Fruit fly (Drosophila melanogaster) whole organism, embryonic: ENCODE measurements around the gene Bfc.

Experiments used
- CG11093 ChIP-seq: fragments of 200-800 bp; sonication (Bioruptor generic); IDR thresholded peaks from 3 replicates; pipeline ENCODE4 v1.3.6; 2022; ENCODE audit warnings: missing biosample characterization, missing genetic modification characterization
- CG11247 ChIP-seq: fragments of 200-800 bp; sonication (Bioruptor generic); IDR thresholded peaks from 2 replicates; pipeline ENCODE4 v1.3.6; 2022; ENCODE audit warnings: missing biosample characterization, missing genetic modification characterization
- CG14050 ChIP-seq: fragments of 200-800 bp; sonication (Bioruptor generic); IDR thresholded peaks from 3 replicates; pipeline ENCODE4 v1.3.6; 2022; ENCODE audit warnings: missing biosample characterization, missing genetic modification characterization
- CG16779 ChIP-seq: fragments of 200-800 bp; sonication (Bioruptor generic); IDR thresholded peaks from 2 replicates; pipeline ENCODE4 v1.3.6; 2022; ENCODE audit warnings: missing biosample characterization, missing genetic modification characterization
- CG17612 ChIP-seq: fragments of 200-800 bp; sonication (Bioruptor generic); IDR thresholded peaks from 2 replicates; pipeline ENCODE4 v1.3.6; 2022; ENCODE audit warnings: missing biosample characterization, missing genetic modification characterization
- CG18599 ChIP-seq: fragments of 200-800 bp; sonication (Bioruptor generic); optimal IDR thresholded peaks from 3 replicates; lab custom pipeline; 2017; ENCODE audit warnings: missing biosample characterization, missing genetic modification characterization, mild to moderate bottlenecking, moderate library complexity, missing genetic modification reagents
- CG2199 ChIP-seq: fragments of 200-800 bp; sonication (Bioruptor generic); IDR thresholded peaks from 3 replicates; pipeline ENCODE4 v1.3.6; 2022; ENCODE audit warnings: missing biosample characterization, missing genetic modification characterization
- CG2712 ChIP-seq: fragments of 200-800 bp; optimal IDR thresholded peaks from 3 replicates; lab custom pipeline; 2019; ENCODE audit warnings: missing biosample characterization, mild to moderate bottlenecking, missing genetic modification characterization, moderate library complexity
- CG31441 ChIP-seq: fragments of 200-800 bp; sonication (Bioruptor generic); IDR thresholded peaks from 2 replicates; pipeline ENCODE4 v1.3.6; 2022; ENCODE audit warnings: missing biosample characterization, missing genetic modification characterization
- CG3163 ChIP-seq: fragments of 200-800 bp; sonication (Bioruptor generic); optimal IDR thresholded peaks from 3 replicates; lab custom pipeline; 2016; ENCODE audit warnings: missing biosample characterization, missing genetic modification characterization
- CG32532 ChIP-seq: fragments of 200-800 bp; sonication (Bioruptor generic); IDR thresholded peaks from 2 replicates; pipeline ENCODE4 v1.3.6; 2022; ENCODE audit warnings: missing biosample characterization, missing genetic modification characterization
- CG34224 ChIP-seq: fragments of 200-800 bp; sonication (Bioruptor generic); IDR thresholded peaks from 3 replicates; pipeline ENCODE4 v1.3.6; 2022; ENCODE audit warnings: missing biosample characterization, missing genetic modification characterization; ENCODE audit not compliant: partially characterized antibody
- CG4328 ChIP-seq: fragments of 200-800 bp; sonication (Bioruptor generic); optimal IDR thresholded peaks from 3 replicates; lab custom pipeline; 2017; ENCODE audit warnings: missing biosample characterization, missing genetic modification reagents, missing genetic modification characterization
- CG4617 ChIP-seq: fragments of 200-800 bp; sonication (Bioruptor generic); optimal IDR thresholded peaks from 3 replicates; lab custom pipeline; 2016; ENCODE audit warnings: missing biosample characterization, missing genetic modification characterization, borderline replicate concordance
- CG4730 ChIP-seq: fragments of 200-800 bp; sonication (Bioruptor generic); IDR thresholded peaks from 2 replicates; pipeline ENCODE4 v1.3.6; 2022; ENCODE audit warnings: missing biosample characterization, missing genetic modification characterization
- CG7839 ChIP-seq: fragments of 200-800 bp; sonication (Bioruptor generic); optimal IDR thresholded peaks from 3 replicates; lab custom pipeline; 2018; ENCODE audit warnings: missing biosample characterization, mild to moderate bottlenecking, missing genetic modification characterization, moderate library complexity
- CG8089 ChIP-seq: fragments of 200-800 bp; sonication (Bioruptor generic); optimal IDR thresholded peaks from 3 replicates; lab custom pipeline; 2016; ENCODE audit warnings: missing biosample characterization, missing genetic modification characterization
- CG8359 ChIP-seq: fragments of 200-800 bp; sonication (Bioruptor generic); optimal IDR thresholded peaks from 2 replicates; lab custom pipeline; 2017; ENCODE audit warnings: missing biosample characterization, mild to moderate bottlenecking, missing genetic modification characterization, borderline replicate concordance
- CG9797 ChIP-seq: fragments of 200-800 bp; sonication (Bioruptor generic); optimal IDR thresholded peaks from 3 replicates; lab custom pipeline; 2018; ENCODE audit warnings: missing biosample characterization, mild to moderate bottlenecking, missing genetic modification characterization
- Doc3 ChIP-seq: fragments of 200-800 bp; sonication (Bioruptor generic); IDR thresholded peaks from 3 replicates; pipeline ENCODE4 v1.3.6; 2022; ENCODE audit warnings: missing biosample characterization, missing genetic modification characterization; ENCODE audit not compliant: partially characterized antibody
- Dref ChIP-seq: fragments of 200-800 bp; sonication (Bioruptor generic); IDR thresholded peaks from 2 replicates; pipeline ENCODE4 v1.3.6; 2022; ENCODE audit warnings: missing biosample characterization, missing genetic modification characterization
- Ets97D ChIP-seq: fragments of 200-800 bp; sonication (Bioruptor generic); optimal IDR thresholded peaks from 3 replicates; lab custom pipeline; 2016; ENCODE audit warnings: missing biosample characterization, missing genetic modification characterization
- Fer1 ChIP-seq: fragments of 200-800 bp; sonication (Bioruptor generic); optimal IDR thresholded peaks from 2 replicates; lab custom pipeline; 2017; ENCODE audit warnings: missing biosample characterization, mild to moderate bottlenecking, missing genetic modification characterization
- Gsc ChIP-seq: fragments of 200-800 bp; sonication (Bioruptor generic); IDR thresholded peaks from 2 replicates; pipeline ENCODE4 v1.3.6; 2022; ENCODE audit warnings: missing biosample characterization, missing genetic modification characterization
- Hey ChIP-seq: fragments of 200-800 bp; sonication (Bioruptor generic); optimal IDR thresholded peaks from 3 replicates; lab custom pipeline; 2018; ENCODE audit warnings: missing biosample characterization, mild to moderate bottlenecking, missing genetic modification characterization
- HmgZ ChIP-seq: fragments of 200-800 bp; sonication (Bioruptor generic); optimal IDR thresholded peaks from 2 replicates; lab custom pipeline; 2018; ENCODE audit warnings: missing biosample characterization, mild to moderate bottlenecking, missing genetic modification characterization
- Nf-YB ChIP-seq: fragments of 200-800 bp; sonication (Bioruptor generic); optimal IDR thresholded peaks from 3 replicates; lab custom pipeline; 2019; ENCODE audit warnings: missing biosample characterization, mild to moderate bottlenecking, missing genetic modification characterization, moderate library complexity
- PHDP ChIP-seq: fragments of 200-800 bp; sonication (Bioruptor generic); optimal IDR thresholded peaks from 3 replicates; lab custom pipeline; 2018; ENCODE audit warnings: missing biosample characterization, mild to moderate bottlenecking, missing genetic modification characterization, moderate library complexity
- Scr ChIP-seq: fragments of 200-800 bp; sonication (Bioruptor generic); IDR thresholded peaks from 2 replicates; pipeline ENCODE4 v1.3.6; 2022; ENCODE audit warnings: missing biosample characterization, missing genetic modification characterization; ENCODE audit not compliant: partially characterized antibody
- ab ChIP-seq: fragments of 200-800 bp; sonication (Bioruptor generic); optimal IDR thresholded peaks from 2 replicates; lab custom pipeline; 2016; ENCODE audit warnings: missing biosample characterization, missing genetic modification characterization
- ase ChIP-seq: fragments of 200-800 bp; sonication (Bioruptor generic); IDR thresholded peaks from 3 replicates; pipeline ENCODE4 v1.3.6; 2022; ENCODE audit warnings: missing biosample characterization, missing genetic modification characterization
- br ChIP-seq: fragments of >200 bp; optimal IDR thresholded peaks from 2 replicates; lab custom pipeline; 2017
- btn ChIP-seq: fragments of 200-800 bp; sonication (Bioruptor generic); optimal IDR thresholded peaks from 2 replicates; lab custom pipeline; 2016; ENCODE audit warnings: missing biosample characterization, missing genetic modification characterization
- cad ChIP-seq: fragments of >200 bp; optimal IDR thresholded peaks from 2 replicates; lab custom pipeline; 2017; ENCODE audit warnings: missing biosample characterization, missing genetic modification characterization
- chinmo ChIP-seq: fragments of 200-800 bp; sonication (Bioruptor generic); IDR thresholded peaks from 4 replicates; pipeline ENCODE4 v1.3.6; 2022; ENCODE audit warnings: missing biosample characterization, missing genetic modification characterization; ENCODE audit not compliant: partially characterized antibody
- crol ChIP-seq: fragments of 200-800 bp; sonication (Bioruptor generic); IDR thresholded peaks from 2 replicates; pipeline ENCODE4 v1.3.6; 2022; ENCODE audit warnings: missing biosample characterization, missing genetic modification characterization
- dm ChIP-seq: fragments of 200-800 bp; sonication (Bioruptor generic); optimal IDR thresholded peaks from 3 replicates; lab custom pipeline; 2016; ENCODE audit warnings: missing biosample characterization, missing genetic modification characterization
- fd102C ChIP-seq: fragments of 200-800 bp; sonication (Bioruptor generic); optimal IDR thresholded peaks from 2 replicates; lab custom pipeline; 2018; ENCODE audit warnings: missing biosample characterization, mild to moderate bottlenecking, missing genetic modification characterization, moderate library complexity
- gro ChIP-seq: fragments of 200-800 bp; sonication (Bioruptor generic); optimal IDR thresholded peaks from 2 replicates; lab custom pipeline; 2016; ENCODE audit warnings: missing biosample characterization, missing genetic modification characterization
- nmo ChIP-seq: fragments of 200-800 bp; sonication (Bioruptor generic); optimal IDR thresholded peaks from 2 replicates; lab custom pipeline; 2018; ENCODE audit warnings: missing biosample characterization, mild to moderate bottlenecking, missing genetic modification characterization, moderate library complexity
- pho ChIP-seq: fragments of 200-800 bp; sonication (Bioruptor generic); optimal IDR thresholded peaks from 2 replicates; lab custom pipeline; 2016; ENCODE audit warnings: missing biosample characterization, missing genetic modification characterization
- pnt ChIP-seq: fragments of 200-800 bp; sonication (Bioruptor generic); optimal IDR thresholded peaks from 3 replicates; lab custom pipeline; 2016; ENCODE audit warnings: missing biosample characterization, missing genetic modification characterization
- pros ChIP-seq: fragments of 200-800 bp; sonication (Bioruptor generic); optimal IDR thresholded peaks from 3 replicates; lab custom pipeline; 2019; ENCODE audit warnings: missing biosample characterization, mild to moderate bottlenecking, missing genetic modification characterization, moderate library complexity
- pum ChIP-seq: fragments of 200-800 bp; sonication (Bioruptor generic); optimal IDR thresholded peaks from 2 replicates; lab custom pipeline; 2016; ENCODE audit warnings: missing biosample characterization, missing genetic modification characterization
- shn ChIP-seq: fragments of 200-800 bp; sonication (Bioruptor generic); optimal IDR thresholded peaks from 3 replicates; lab custom pipeline; 2016; ENCODE audit warnings: missing biosample characterization, missing genetic modification characterization
- sim ChIP-seq: fragments of 200-800 bp; sonication (Bioruptor generic); IDR thresholded peaks from 2 replicates; pipeline ENCODE4 v1.3.6; 2022; ENCODE audit warnings: missing biosample characterization, missing genetic modification characterization
- sisA ChIP-seq: fragments of 200-800 bp; sonication (Bioruptor generic); IDR thresholded peaks from 2 replicates; pipeline ENCODE4 v1.3.6; 2022; ENCODE audit warnings: missing biosample characterization, missing genetic modification characterization
- tna ChIP-seq: fragments of 200-800 bp; sonication (Bioruptor generic); IDR thresholded peaks from 2 replicates; pipeline ENCODE4 v1.3.6; 2022; ENCODE audit warnings: missing biosample characterization, missing genetic modification characterization; ENCODE audit not compliant: partially characterized antibody
- tx ChIP-seq: fragments of 200-800 bp; sonication (Bioruptor generic); optimal IDR thresholded peaks from 2 replicates; lab custom pipeline; 2016; ENCODE audit warnings: missing biosample characterization, missing genetic modification characterization
- yki ChIP-seq: fragments of >200 bp; optimal IDR thresholded peaks from 3 replicates; lab custom pipeline; 2018
- zfh1 ChIP-seq: fragments of 200-800 bp; sonication (Bioruptor generic); IDR thresholded peaks from 3 replicates; pipeline ENCODE4 v1.3.6; 2022; ENCODE audit warnings: missing biosample characterization, missing genetic modification characterization

Gene Bfc

dm6 chr3L:1247627-1248295, 2.7 kb upstream of the Bfc start, which contains the start of the genes Psf1 and Sac1 (continued):
- TF ChIP-seq CG32532 (GFP tag; lab: Robert Waterston, UW) (peak; percentile 59), CG8089 (GFP tag; lab: Kevin White, UChicago) (peak; percentile 38), PHDP (tag; lab: Kevin White, UChicago) (no peak), CG4328 (GFP tag; lab: Kevin White, UChicago) (no peak), Scr (GFP tag; lab: Robert Waterston, UW) (peak; percentile 95), CG9797 (GFP tag; lab: Kevin White, UChicago) (peak; percentile 69), CG2712 (no peak), CG14050 (GFP tag; lab: Robert Waterston, UW) (no peak), sisA (GFP tag; lab: Robert Waterston, UW) (peak; percentile 58), CG17612 (GFP tag; lab: Robert Waterston, UW) (no peak), pros (no peak), CG3163 (GFP tag; lab: Kevin White, UChicago) (peak; percentile 32), zfh1 (peak; percentile 36; the same call in 1 of the 3 replicates), yki (lab: Kevin White, UChicago) (no peak), CG34224 (GFP tag; lab: Robert Waterston, UW) (peak; percentile 79), Ets97D (GFP tag; lab: Kevin White, UChicago) (peak; percentile 74), nmo (peak; percentile 80), CG31441 (GFP tag; lab: Robert Waterston, UW) (no peak; the same call in 1 of the 2 replicates), dm (GFP tag; lab: Kevin White, UChicago) (peak; percentile 74), btn (GFP tag; lab: Kevin White, UChicago) (no peak), CG11247 (GFP tag; lab: Robert Waterston, UW) (no peak; the same call in 1 of the 2 replicates), shn (GFP tag; lab: Kevin White, UChicago) (peak; percentile 62), tx (GFP tag; lab: Kevin White, UChicago) (peak; percentile 62), Doc3 (peak; percentile 91), Fer1 (GFP tag; lab: Kevin White, UChicago) (no peak), ase (GFP tag; lab: Robert Waterston, UW) (no peak), Hey (tag; lab: Kevin White, UChicago) (no peak), cad (no peak), gro (GFP tag; lab: Kevin White, UChicago) (no peak), crol (GFP tag; lab: Robert Waterston, UW) (no peak), Nf-YB (GFP tag; lab: Kevin White, UChicago) (no peak), CG16779 (no peak), CG11093 (GFP tag; lab: Robert Waterston, UW) (no peak), pum (GFP tag; lab: Kevin White, UChicago) (peak; percentile 58), chinmo (GFP tag; lab: Robert Waterston, UW) (no peak), fd102C (GFP tag; lab: Kevin White, UChicago) (no peak), HmgZ (tag; lab: Kevin White, UChicago) (peak; percentile 45), CG4730 (no peak), br (lab: Kevin White, UChicago) (no peak), pnt (GFP tag; lab: Kevin White, UChicago) (peak; percentile 7), sim (GFP tag; lab: Robert Waterston, UW) (no peak), CG2199 (GFP tag; lab: Robert Waterston, UW) (no peak), pho (peak; percentile 57), tna (GFP tag; lab: Robert Waterston, UW) (peak; percentile 60), CG4617 (GFP tag; lab: Kevin White, UChicago) (peak; percentile 94), CG18599 (no peak), CG7839 (tag; lab: Kevin White, UChicago) (peak; percentile 36), ab (GFP tag; lab: Kevin White, UChicago) (no peak), Gsc (no peak), CG8359 (GFP tag; lab: Kevin White, UChicago) (no peak), Dref (peak; percentile 57)
